Worm (Caenorhabditis elegans) whole organism, midembryonic: ENCODE data around the gene nas-28.

ENCODE experiments used
- T22C8.4 ChIP-seq: fragments of 200-800 bp; sonication (Bioruptor generic); IDR thresholded peaks from 2 replicates; pipeline ENCODE4 v1.3.6; 2022; ENCODE audit warnings: missing genetic modification characterization, missing compliant biosample characterization
- cog-1 ChIP-seq: sonication (generic microtip); optimal IDR thresholded peaks from 2 replicates; lab custom pipeline; 2016; ENCODE audit warnings: missing genetic modification characterization, missing compliant biosample characterization
- flt-1 ChIP-seq: fragments of 200-800 bp; sonication (Bioruptor generic); IDR thresholded peaks from 2 replicates; pipeline ENCODE4 v1.3.6; 2022; ENCODE audit warnings: missing genetic modification characterization, missing compliant biosample characterization
- klf-2 ChIP-seq: fragments of 200-800 bp; sonication (Bioruptor generic); conservative IDR thresholded peaks from 2 replicates; pipeline ENCODE4 v1.3.6; 2022; ENCODE audit warnings: missing genetic modification reagents, missing genetic modification characterization, missing compliant biosample characterization
- med-1 ChIP-seq: sonication (generic microtip); optimal IDR thresholded peaks from 2 replicates; lab custom pipeline; 2017; ENCODE audit warnings: missing genetic modification characterization, mild to moderate bottlenecking, missing compliant biosample characterization, antibody characterized with exemption, missing genetic modification reagents; ENCODE audit not compliant: insufficient read depth
- ref-1 ChIP-seq: fragments of 200-800 bp; sonication (Bioruptor generic); conservative IDR thresholded peaks from 2 replicates; pipeline ENCODE4 v1.3.6; 2022; ENCODE audit warnings: missing genetic modification reagents, missing genetic modification characterization, missing compliant biosample characterization
- tab-1 ChIP-seq: fragments of 200-800 bp; sonication (Bioruptor generic); IDR thresholded peaks from 2 replicates; pipeline ENCODE4 v1.3.6; 2022; ENCODE audit warnings: missing genetic modification characterization, missing compliant biosample characterization
- ztf-23 ChIP-seq: fragments of 200-800 bp; sonication (Bioruptor generic); IDR thresholded peaks from 2 replicates; pipeline ENCODE4 v1.3.6; 2022; ENCODE audit warnings: missing genetic modification reagents, missing genetic modification characterization, missing compliant biosample characterization
- ztf-29 ChIP-seq: fragments of 200-800 bp; sonication (Bioruptor generic); IDR thresholded peaks from 2 replicates; pipeline ENCODE4 v1.3.6; 2022; ENCODE audit warnings: missing genetic modification reagents, missing genetic modification characterization, missing compliant biosample characterization

nas-28 gene

ce11 chrIII:6139932-6140612, 42.9 kb downstream of the nas-28 start:
- TF ChIP-seq klf-2 (GFP tag; lab: Robert Waterston, UW), result no peak
- no peak for TF ChIP-seq ztf-29
- no peak for TF ChIP-seq flt-1 (GFP tag; lab: Robert Waterston, UW)
- TF ChIP-seq tab-1 (GFP tag; lab: Robert Waterston, UW), result no peak
- no peak for TF ChIP-seq ztf-23
- no peak for TF ChIP-seq cog-1 (tag; lab: Kevin White, UChicago)
- TF ChIP-seq med-1, result no peak
- no peak for TF ChIP-seq T22C8.4 (GFP tag; lab: Robert Waterston, UW)
- TF ChIP-seq ref-1 (GFP tag; lab: Robert Waterston, UW), result no peak

DNA sequence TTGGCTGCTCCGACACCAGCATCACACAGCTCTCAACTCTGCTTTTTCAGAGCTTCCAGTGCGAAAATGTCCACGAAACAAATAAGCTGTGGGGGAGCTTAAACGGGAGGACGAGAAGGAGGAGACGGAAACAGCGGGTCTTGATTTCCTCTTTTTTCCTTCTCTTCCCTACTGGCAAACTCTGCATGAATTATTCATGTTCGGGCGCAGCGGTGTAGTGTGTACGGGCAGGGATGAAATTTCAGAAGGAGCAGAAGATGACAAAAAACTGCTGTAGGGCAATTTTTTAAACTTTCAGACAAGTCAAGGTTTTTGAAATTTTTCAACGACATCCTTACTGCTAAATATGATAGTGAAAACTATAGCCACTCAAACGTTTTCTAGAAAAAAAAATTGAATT, 43.7 kb downstream of the nas-28 start:
- TF ChIP-seq T22C8.4 (GFP tag; lab: Robert Waterston, UW), result no peak
- TF ChIP-seq ztf-23, result no peak
- no peak for TF ChIP-seq tab-1 (GFP tag; lab: Robert Waterston, UW)
- TF ChIP-seq cog-1 (tag; lab: Kevin White, UChicago), result no peak
- TF ChIP-seq klf-2 (GFP tag; lab: Robert Waterston, UW), result no peak
- no peak for TF ChIP-seq ref-1 (GFP tag; lab: Robert Waterston, UW)
- no peak for TF ChIP-seq ztf-29
- TF ChIP-seq flt-1 (GFP tag; lab: Robert Waterston, UW), result no peak
- no peak for TF ChIP-seq med-1

DNA sequence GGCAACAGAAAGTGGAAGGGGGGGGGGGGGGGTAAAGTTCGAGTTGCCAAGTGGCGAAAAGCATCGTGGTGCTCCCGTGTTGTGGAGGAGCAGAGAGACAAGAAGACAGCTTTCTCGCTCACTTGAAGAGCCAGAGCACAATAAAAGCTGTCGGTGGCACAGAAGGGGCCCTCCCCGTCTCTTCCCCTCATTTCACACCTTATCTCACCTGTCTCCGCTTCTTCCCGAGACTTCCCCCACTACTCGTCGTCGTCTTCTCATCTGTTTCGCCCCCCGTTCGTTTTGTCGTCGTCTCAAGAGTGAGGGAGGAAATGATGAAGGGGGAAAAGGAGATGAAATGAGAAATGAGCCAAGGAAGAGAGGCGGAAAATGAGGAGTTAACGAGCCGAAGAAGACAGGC, 44.6 kb downstream of the nas-28 start:
- no peak for TF ChIP-seq cog-1 (tag; lab: Kevin White, UChicago)
- no peak for TF ChIP-seq ztf-29
- no peak for TF ChIP-seq med-1
- 0 out of 2 replicates have a peak, but pooled peaks have one; percentile 27 for TF ChIP-seq ztf-23
- no peak for TF ChIP-seq ref-1 (GFP tag; lab: Robert Waterston, UW)
- TF ChIP-seq klf-2 (GFP tag; lab: Robert Waterston, UW), result no peak
- TF ChIP-seq flt-1 (GFP tag; lab: Robert Waterston, UW), result no peak

DNA sequence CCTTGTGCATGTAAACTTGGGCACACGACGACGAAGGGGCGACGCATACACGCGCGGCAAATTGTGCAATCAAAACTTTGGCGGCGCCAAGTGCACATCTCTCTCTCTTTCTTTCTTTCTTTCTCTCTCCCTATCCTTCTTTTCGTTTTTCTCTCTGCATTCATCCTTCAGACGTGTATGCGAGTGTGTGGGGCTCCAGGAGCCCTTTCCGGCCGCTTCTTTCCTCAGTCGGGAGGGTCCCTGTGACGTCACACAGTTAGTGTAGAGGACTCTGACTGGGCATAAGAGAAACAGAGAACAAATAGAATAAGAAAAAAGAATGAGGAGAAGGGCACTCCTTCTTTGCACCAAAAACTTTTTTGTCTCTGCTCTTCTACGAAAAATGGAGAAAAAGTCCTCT, 45.6 kb downstream of the nas-28 start:
- no peak for TF ChIP-seq T22C8.4 (GFP tag; lab: Robert Waterston, UW)
- no peak for TF ChIP-seq ref-1 (GFP tag; lab: Robert Waterston, UW)
- peak; percentile 41; the same call in 1 of the 2 replicates for TF ChIP-seq flt-1 (GFP tag; lab: Robert Waterston, UW)
- TF ChIP-seq ztf-23, result no peak

DNA sequence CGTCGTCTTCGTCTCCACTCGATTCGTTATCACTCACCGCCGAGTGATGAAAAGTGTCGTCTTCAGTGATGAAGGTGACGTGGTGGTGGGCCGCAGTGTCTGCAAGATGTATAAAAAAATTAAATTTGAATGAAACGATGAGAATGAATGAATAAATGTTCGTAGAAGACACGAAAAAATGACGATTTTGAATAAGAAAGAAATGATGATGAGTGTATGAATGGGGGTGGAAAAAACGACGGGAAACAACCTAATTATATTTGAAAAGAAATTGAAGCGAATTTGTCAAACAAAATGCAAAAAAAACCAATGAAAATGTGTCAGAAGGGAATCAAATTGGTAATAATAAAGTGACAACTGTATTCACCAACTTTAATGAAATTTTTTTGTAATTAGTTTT, 46.8 kb downstream of the nas-28 start, which contains the start of gene mvk-1:
Gene mvk-1 (minus strand): TSS at position 101 of the 400 bp plus-strand sequence.
- TF ChIP-seq med-1 (no peak), klf-2 (GFP tag; lab: Robert Waterston, UW) (no peak), tab-1 (GFP tag; lab: Robert Waterston, UW) (no peak), ztf-29 (no peak), flt-1 (GFP tag; lab: Robert Waterston, UW) (no peak), T22C8.4 (GFP tag; lab: Robert Waterston, UW) (no peak), cog-1 (tag; lab: Kevin White, UChicago) (no peak), ztf-23 (no peak), ref-1 (GFP tag; lab: Robert Waterston, UW) (no peak)

DNA sequence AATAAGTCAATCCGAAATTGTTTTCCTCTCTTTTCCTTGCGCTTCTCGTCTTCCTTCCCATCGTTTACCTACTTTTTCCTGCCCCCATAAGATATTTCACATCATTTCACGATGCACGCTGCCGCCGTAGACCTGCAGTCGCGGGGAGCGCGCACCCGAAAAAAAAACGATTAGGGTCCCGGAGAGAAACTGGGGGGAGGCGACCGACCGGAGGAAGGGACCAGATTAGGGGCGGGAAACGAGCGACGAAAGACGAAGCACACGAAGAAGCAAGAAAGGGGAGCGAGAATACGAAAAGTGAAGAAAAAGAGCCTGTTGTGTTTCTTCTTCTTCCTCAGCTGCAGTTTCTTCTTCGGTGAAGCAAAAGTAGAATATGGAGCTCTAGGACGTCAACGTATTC, 47.8 kb downstream of the nas-28 start:
- TF ChIP-seq ztf-23 (no peak), T22C8.4 (GFP tag; lab: Robert Waterston, UW) (no peak), ref-1 (GFP tag; lab: Robert Waterston, UW) (no peak), cog-1 (tag; lab: Kevin White, UChicago) (no peak), ztf-29 (no peak), med-1 (no peak), flt-1 (GFP tag; lab: Robert Waterston, UW) (no peak), tab-1 (GFP tag; lab: Robert Waterston, UW) (no peak), klf-2 (GFP tag; lab: Robert Waterston, UW) (no peak)

- TF ChIP-seq ztf-23 (no peak), ref-1 (GFP tag; lab: Robert Waterston, UW) (no peak)
Measured at ce11 chrIII:6134111-6134510, 48.9 kb downstream of the nas-28 start.

ce11 chrIII:6133389-6133789, 49.6 kb downstream of the nas-28 start:
- 0 out of 2 replicates have a peak, but pooled peaks have one; percentile 6 for TF ChIP-seq flt-1 (GFP tag; lab: Robert Waterston, UW)

ce11 chrIII:6132068-6132467, 51.0 kb downstream of the nas-28 start:
- TF ChIP-seq med-1 (no peak), T22C8.4 (GFP tag; lab: Robert Waterston, UW) (no peak), ref-1 (GFP tag; lab: Robert Waterston, UW) (no peak), klf-2 (GFP tag; lab: Robert Waterston, UW) (no peak), cog-1 (tag; lab: Kevin White, UChicago) (no peak), tab-1 (GFP tag; lab: Robert Waterston, UW) (no peak), flt-1 (GFP tag; lab: Robert Waterston, UW) (no peak), ztf-23 (no peak), ztf-29 (no peak)
